ENCODE assay signal across 3 fruit fly cellular contexts in genomic region chr3L:5964399-5964798, dm6.
TF ChIP-seq lines count a peak whose summit lies in the region.

No protein-coding gene starts in this region.

- TF ChIP-seq CTCF in whole organism, embryonic (GFP tag; optimal IDR thresholded peaks at IDR 0.05; lab: Kevin White, UChicago) = no peak

TF ChIP-seq in whole organism, embryonic, 481 proteins besides CTCF, POLR2A, EP300 and RAD21 (continues in another document):
- TF ChIP-seq CG3995 (GFP tag; optimal IDR thresholded peaks at IDR 0.05; lab: Kevin White, UChicago) = no peak
- no peak for TF ChIP-seq kay (GFP tag; optimal IDR thresholded peaks at IDR 0.05; lab: Kevin White, UChicago)
- TF ChIP-seq Ets65A (GFP tag; lab: Kevin White, UChicago) = peak; percentile 92
- no peak for TF ChIP-seq tx (GFP tag; optimal IDR thresholded peaks at IDR 0.05; lab: Kevin White, UChicago)
- TF ChIP-seq Gsc (GFP tag; IDR thresholded peaks at IDR 0.05; lab: Robert Waterston, UW) = no peak
- TF ChIP-seq ind (GFP tag; optimal IDR thresholded peaks at IDR 0.05; lab: Kevin White, UChicago) = no peak
- TF ChIP-seq Usf (GFP tag; optimal IDR thresholded peaks at IDR 0.05; lab: Kevin White, UChicago) = no peak
- TF ChIP-seq Ada2b (GFP tag; IDR thresholded peaks at IDR 0.05; lab: Robert Waterston, UW) = no peak
- TF ChIP-seq Mad (GFP tag; optimal IDR thresholded peaks at IDR 0.05; lab: Kevin White, UChicago) = no peak
- peak; percentile 82 for TF ChIP-seq sens (GFP tag; lab: Kevin White, UChicago)
- no peak for TF ChIP-seq ab (GFP tag; optimal IDR thresholded peaks at IDR 0.05; lab: Kevin White, UChicago)
- no peak for TF ChIP-seq Atf3 (GFP tag; optimal IDR thresholded peaks at IDR 0.05; lab: Kevin White, UChicago)
- TF ChIP-seq Nf-YA (GFP tag; IDR thresholded peaks at IDR 0.05; lab: Robert Waterston, UW) = no peak
- TF ChIP-seq dmrt99B (tag; optimal IDR thresholded peaks at IDR 0.05; lab: Kevin White, UChicago) = no peak
- no peak for TF ChIP-seq exex (tag; optimal IDR thresholded peaks at IDR 0.05; lab: Kevin White, UChicago)
- no peak for TF ChIP-seq CG4820 (GFP tag; optimal IDR thresholded peaks at IDR 0.05; lab: Kevin White, UChicago)
- no peak for TF ChIP-seq Side (GFP tag; optimal IDR thresholded peaks at IDR 0.05; lab: Kevin White, UChicago)
- TF ChIP-seq kni (GFP tag; optimal IDR thresholded peaks at IDR 0.05; lab: Kevin White, UChicago) = no peak
- TF ChIP-seq CrebB (tag; optimal IDR thresholded peaks at IDR 0.05; lab: Kevin White, UChicago) = no peak
- TF ChIP-seq CG16863 (GFP tag; optimal IDR thresholded peaks at IDR 0.05; lab: Kevin White, UChicago) = peak; percentile 21
- TF ChIP-seq C15 (GFP tag; IDR thresholded peaks at IDR 0.05; lab: Robert Waterston, UW) = no peak
- TF ChIP-seq pum (GFP tag; optimal IDR thresholded peaks at IDR 0.05; lab: Kevin White, UChicago) = no peak
- TF ChIP-seq CG7786 (GFP tag; optimal IDR thresholded peaks at IDR 0.05; lab: Kevin White, UChicago) = no peak
- TF ChIP-seq chn (GFP tag; optimal IDR thresholded peaks at IDR 0.05; lab: Kevin White, UChicago) = peak; percentile 20
- TF ChIP-seq Xbp1 (GFP tag; optimal IDR thresholded peaks at IDR 0.05; lab: Kevin White, UChicago) = peak; percentile 19
- peak; percentile 58; the same call in 1 of the 2 replicates for TF ChIP-seq Xrp1 (GFP tag; IDR thresholded peaks at IDR 0.05; lab: Robert Waterston, UW)
- TF ChIP-seq CG32772 (GFP tag; IDR thresholded peaks at IDR 0.05; lab: Robert Waterston, UW) = 0 out of 2 replicates have a peak, but pooled peaks have one; percentile 14
- TF ChIP-seq nom (GFP tag; optimal IDR thresholded peaks at IDR 0.05; lab: Kevin White, UChicago) = no peak
- peak; percentile 14 for TF ChIP-seq CG10462 (GFP tag; optimal IDR thresholded peaks at IDR 0.05; lab: Kevin White, UChicago)
- TF ChIP-seq CG6689 (GFP tag; IDR thresholded peaks at IDR 0.05; lab: Robert Waterston, UW) = peak; percentile 47; the same call in 1 of the 2 replicates
- no peak for TF ChIP-seq ATbp (GFP tag; optimal IDR thresholded peaks at IDR 0.05; lab: Kevin White, UChicago)
- no peak for TF ChIP-seq CG10565 (GFP tag; optimal IDR thresholded peaks at IDR 0.05; lab: Kevin White, UChicago)

TF ChIP-seq in whole organism, prepupa, 60 proteins besides CTCF, POLR2A, EP300 and RAD21:
- TF ChIP-seq CG11902 (GFP tag; optimal IDR thresholded peaks at IDR 0.05; lab: Kevin White, UChicago) (no peak), CG6163 (GFP tag; IDR thresholded peaks at IDR 0.05; lab: Robert Waterston, UW) (peak; percentile 44; the same call in 1 of the 3 replicates), svp (GFP tag; lab: Kevin White, UChicago) (no peak), CG32006 (GFP tag; optimal IDR thresholded peaks at IDR 0.05; lab: Kevin White, UChicago) (peak; percentile 13), eg (GFP tag; IDR thresholded peaks at IDR 0.05; lab: Robert Waterston, UW) (peak; percentile 35; the same call in 1 of the 3 replicates), CG11294 (GFP tag; IDR thresholded peaks at IDR 0.05; lab: Robert Waterston, UW) (no peak), Met (GFP tag; optimal IDR thresholded peaks at IDR 0.05; lab: Kevin White, UChicago) (peak; percentile 3), Eip75B (GFP tag; optimal IDR thresholded peaks at IDR 0.05; lab: Kevin White, UChicago) (no peak), Eip78C (GFP tag; lab: Kevin White, UChicago) (peak; percentile 27), CG15336 (GFP tag; IDR thresholded peaks at IDR 0.05; lab: Robert Waterston, UW) (0 out of 2 replicates have a peak, but pooled peaks have one; percentile 9)

TF ChIP-seq in whole organism, pupa, 21 proteins besides CTCF, POLR2A, EP300 and RAD21:
- TF ChIP-seq CG4496 (GFP tag; IDR thresholded peaks at IDR 0.05; lab: Robert Waterston, UW) (peak; percentile 23; the same call in 1 of the 3 replicates), CG17806 (tag; optimal IDR thresholded peaks at IDR 0.05; lab: Kevin White, UChicago) (no peak)
TF ChIP-seq in whole organism, pupa: peak in this region for 1.
